Worm (Caenorhabditis elegans): Measurements from ENCODE around the gene W02B12.13.

W02B12.13 gene

DNA sequence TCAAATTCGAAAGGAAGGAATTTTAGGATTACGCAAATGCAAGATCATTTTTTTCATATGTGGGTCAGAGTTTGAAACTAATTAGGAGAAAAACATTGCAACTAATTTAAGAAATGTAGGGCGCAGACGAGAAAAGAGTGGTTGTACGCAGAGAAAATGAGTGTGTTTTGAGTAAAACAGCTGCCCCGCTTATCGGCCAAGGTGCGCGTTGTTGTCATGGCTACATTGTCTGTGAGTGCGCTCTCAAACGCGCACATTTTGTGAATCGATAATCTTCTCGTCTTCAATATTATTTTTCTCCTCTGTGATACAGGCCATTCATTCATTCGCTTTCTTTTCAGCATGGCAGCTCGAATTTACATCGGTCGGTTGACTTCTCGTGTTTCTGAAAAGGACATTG is 8.6 kb downstream of the W02B12.13 start:
- TF ChIP-seq hlh-30 (tag; optimal IDR thresholded peaks at IDR 0.05; ENCODE audit: insufficient read depth) (no peak), ceh-48 (tag; optimal IDR thresholded peaks at IDR 0.05) (no peak), sox-4 (tag; optimal IDR thresholded peaks at IDR 0.05) (no peak), pag-3 (tag; optimal IDR thresholded peaks at IDR 0.05; ENCODE audit: borderline replicate concordance) (no peak), ahr-1 (tag; optimal IDR thresholded peaks at IDR 0.05) (no peak)

DNA sequence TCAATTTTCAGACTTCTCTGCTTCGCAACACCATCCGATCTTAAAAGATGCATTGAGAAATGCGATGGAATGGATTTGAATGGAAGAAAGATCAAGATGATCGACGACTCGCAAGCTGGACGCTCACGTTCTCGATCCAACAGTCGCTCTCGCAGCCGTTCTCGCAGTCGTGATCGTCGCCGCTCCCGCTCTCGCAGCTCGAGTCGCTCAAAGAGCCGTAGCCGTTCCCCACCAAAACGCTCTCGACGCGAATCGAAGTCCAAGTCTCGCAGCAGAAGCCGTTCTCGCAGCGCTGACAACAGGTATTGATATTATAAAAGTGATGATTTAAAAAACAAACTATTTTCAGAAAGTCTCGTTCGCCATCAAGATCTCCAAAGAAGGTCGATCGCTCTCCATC is 10.1 kb downstream of the W02B12.13 start:
- no peak for TF ChIP-seq fkh-10 (GFP tag; optimal IDR thresholded peaks at IDR 0.05)
- TF ChIP-seq ceh-30 (tag; optimal IDR thresholded peaks at IDR 0.05) = no peak
- no peak for TF ChIP-seq ceh-34 (tag; optimal IDR thresholded peaks at IDR 0.05)
- no peak for TF ChIP-seq unc-55 (GFP tag; optimal IDR thresholded peaks at IDR 0.05)
- no peak for TF ChIP-seq dmd-4 (tag; optimal IDR thresholded peaks at IDR 0.05; ENCODE audit: borderline replicate concordance)
- no peak for TF ChIP-seq eyg-1 (tag; optimal IDR thresholded peaks at IDR 0.05)
- TF ChIP-seq unc-42 (tag; optimal IDR thresholded peaks at IDR 0.05) = no peak
- TF ChIP-seq syd-9 (tag; optimal IDR thresholded peaks at IDR 0.05) = no peak
- no peak for TF ChIP-seq sdc-2 (tag; optimal IDR thresholded peaks at IDR 0.05)
- no peak for TF ChIP-seq pha-2 (tag; optimal IDR thresholded peaks at IDR 0.05)
- no peak for TF ChIP-seq ama-1 (optimal IDR thresholded peaks at IDR 0.05)
- TF ChIP-seq zip-5 (tag; optimal IDR thresholded peaks at IDR 0.05) = no peak
- TF ChIP-seq ceh-22 (tag; optimal IDR thresholded peaks at IDR 0.05) = no peak
- TF ChIP-seq ceh-48 (tag; optimal IDR thresholded peaks at IDR 0.05) = no peak
- TF ChIP-seq T23F11.4 (GFP tag; optimal IDR thresholded peaks at IDR 0.05) = no peak
- TF ChIP-seq ahr-1 (tag; optimal IDR thresholded peaks at IDR 0.05) = no peak

DNA sequence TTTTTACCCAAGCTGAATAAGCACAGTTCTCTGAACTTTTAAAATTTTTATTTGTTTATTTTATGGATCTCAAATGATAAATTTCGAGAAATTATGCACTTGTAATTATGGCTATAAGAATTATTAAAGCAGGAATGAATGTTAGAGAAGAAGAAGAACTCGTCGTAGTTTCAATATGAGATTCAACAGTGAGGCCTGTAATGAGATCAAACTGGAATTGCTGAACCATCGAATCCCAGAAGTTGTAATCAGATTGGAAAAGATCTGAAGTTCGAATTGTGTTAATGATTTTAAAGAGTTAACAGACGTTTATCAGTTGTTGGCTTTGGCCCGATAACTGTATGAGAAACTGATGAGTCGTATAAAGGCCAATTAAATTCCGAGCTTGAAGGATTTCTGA is 10.6 kb downstream of the W02B12.13 start:
- TF ChIP-seq lin-11 (tag; optimal IDR thresholded peaks at IDR 0.05) = no peak
- TF ChIP-seq hlh-13 (GFP tag; optimal IDR thresholded peaks at IDR 0.05) = no peak
- no peak for TF ChIP-seq unc-86 (tag; optimal IDR thresholded peaks at IDR 0.05)
- no peak for TF ChIP-seq npax-4 (tag; optimal IDR thresholded peaks at IDR 0.05)
- no peak for TF ChIP-seq fax-1 (tag; optimal IDR thresholded peaks at IDR 0.05)
- no peak for TF ChIP-seq ceh-31 (tag; optimal IDR thresholded peaks at IDR 0.05)
- TF ChIP-seq gmeb-2 (tag; optimal IDR thresholded peaks at IDR 0.05) = no peak
- no peak for TF ChIP-seq pros-1 (tag; optimal IDR thresholded peaks at IDR 0.05)
- no peak for TF ChIP-seq ceh-18 (tag; optimal IDR thresholded peaks at IDR 0.05)
- TF ChIP-seq Y22D7AL.16 (tag; optimal IDR thresholded peaks at IDR 0.05) = no peak
- no peak for TF ChIP-seq che-1 (tag; optimal IDR thresholded peaks at IDR 0.05)
- TF ChIP-seq ceh-34 (tag; optimal IDR thresholded peaks at IDR 0.05) = no peak
- no peak for TF ChIP-seq pax-1 (tag; optimal IDR thresholded peaks at IDR 0.05)
- no peak for TF ChIP-seq ceh-9 (tag; optimal IDR thresholded peaks at IDR 0.05)
- TF ChIP-seq K02D7.2 (tag; optimal IDR thresholded peaks at IDR 0.05) = no peak
- no peak for TF ChIP-seq ceh-48 (tag; optimal IDR thresholded peaks at IDR 0.05)
- TF ChIP-seq hlh-6 (tag; optimal IDR thresholded peaks at IDR 0.05) = no peak
- no peak for TF ChIP-seq hlh-30 (tag; optimal IDR thresholded peaks at IDR 0.05; ENCODE audit: insufficient read depth)
- TF ChIP-seq T23F11.4 (GFP tag; optimal IDR thresholded peaks at IDR 0.05) = no peak
- no peak for TF ChIP-seq F13H6.1 (tag; optimal IDR thresholded peaks at IDR 0.05)

DNA sequence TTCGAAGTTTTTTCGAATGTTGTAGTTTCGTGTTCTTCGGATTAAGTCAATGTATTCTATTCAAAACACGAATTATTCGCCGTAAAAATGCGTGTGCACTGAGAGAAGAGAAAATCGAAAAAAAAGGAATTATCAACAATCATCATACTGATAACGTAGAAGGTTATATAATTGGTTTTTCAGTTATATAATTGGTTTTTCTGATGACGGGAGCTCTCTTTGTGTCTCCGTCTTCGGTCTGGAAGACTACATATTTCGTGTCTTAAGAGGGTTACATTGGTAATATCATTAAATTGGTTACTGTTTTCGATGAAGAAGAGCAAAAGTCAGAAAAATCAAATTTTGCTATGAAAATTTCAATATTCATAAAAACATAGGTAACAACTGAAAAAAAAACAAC is 14.8 kb downstream of the W02B12.13 start:
- TF ChIP-seq pha-2 (tag; optimal IDR thresholded peaks at IDR 0.05) (no peak), hlh-13 (GFP tag; optimal IDR thresholded peaks at IDR 0.05) (no peak), nhr-11 (tag; optimal IDR thresholded peaks at IDR 0.05) (no peak), ref-2 (tag; optimal IDR thresholded peaks at IDR 0.05) (no peak), pha-4 (tag; optimal IDR thresholded peaks at IDR 0.05) (no peak), dve-1 (tag; optimal IDR thresholded peaks at IDR 0.05) (no peak), hlh-8 (tag; optimal IDR thresholded peaks at IDR 0.05) (no peak), nfya-1 (tag; optimal IDR thresholded peaks at IDR 0.05) (no peak), rnt-1 (tag; optimal IDR thresholded peaks at IDR 0.05) (no peak), odd-2 (tag; optimal IDR thresholded peaks at IDR 0.05) (no peak), ceh-14 (tag; optimal IDR thresholded peaks at IDR 0.05) (no peak), pax-1 (tag; optimal IDR thresholded peaks at IDR 0.05) (no peak), hlh-30 (tag; optimal IDR thresholded peaks at IDR 0.05; ENCODE audit: insufficient read depth) (no peak), hlh-6 (tag; optimal IDR thresholded peaks at IDR 0.05) (no peak), Y22D7AL.16 (tag; optimal IDR thresholded peaks at IDR 0.05) (no peak)
